Fruit fly (Drosophila melanogaster) whole organism, embryonic: ENCODE data around the gene LSm3.
A peak's percentile ranks its signal among the peaks of the same experiment; 100 is the strongest.

Experiments
- Asciz ChIP-seq: fragments of 200-800 bp; sonication (Bioruptor generic); optimal IDR thresholded peaks from 2 replicates; lab custom pipeline; 2017; ENCODE audit warnings: missing biosample characterization, mild to moderate bottlenecking, missing genetic modification characterization, missing genetic modification reagents
- Bgb ChIP-seq: fragments of 200-800 bp; sonication (Bioruptor generic); IDR thresholded peaks from 2 replicates; pipeline ENCODE4 v1.3.6; 2022; ENCODE audit warnings: missing biosample characterization, missing genetic modification characterization; ENCODE audit not compliant: partially characterized antibody
- Blimp-1 ChIP-seq: fragments of 200-800 bp; sonication (Bioruptor generic); optimal IDR thresholded peaks from 3 replicates; lab custom pipeline; 2018; ENCODE audit warnings: missing biosample characterization, missing genetic modification characterization, mild to moderate bottlenecking, moderate library complexity, missing genetic modification reagents
- CG10147 ChIP-seq: fragments of 200-800 bp; sonication (Bioruptor generic); optimal IDR thresholded peaks from 2 replicates; lab custom pipeline; 2019; ENCODE audit warnings: missing biosample characterization, mild to moderate bottlenecking, missing genetic modification characterization, moderate library complexity
- CG12299 ChIP-seq: fragments of 200-800 bp; sonication (Bioruptor generic); optimal IDR thresholded peaks from 2 replicates; lab custom pipeline; 2018; ENCODE audit warnings: missing biosample characterization, mild to moderate bottlenecking, missing genetic modification characterization
- CG14050 ChIP-seq: fragments of 200-800 bp; sonication (Bioruptor generic); IDR thresholded peaks from 3 replicates; pipeline ENCODE4 v1.3.6; 2022; ENCODE audit warnings: missing biosample characterization, missing genetic modification characterization
- CG1529 ChIP-seq: fragments of 200-800 bp; sonication (Bioruptor generic); optimal IDR thresholded peaks from 3 replicates; lab custom pipeline; 2018; ENCODE audit warnings: missing biosample characterization, missing genetic modification characterization
- CG1647 ChIP-seq: fragments of 200-800 bp; sonication (Bioruptor generic); optimal IDR thresholded peaks from 3 replicates; lab custom pipeline; 2016; ENCODE audit warnings: missing biosample characterization, missing genetic modification characterization
- CG17186 ChIP-seq: fragments of 200-800 bp; sonication (Bioruptor generic); optimal IDR thresholded peaks from 3 replicates; lab custom pipeline; 2017; ENCODE audit warnings: missing biosample characterization, missing genetic modification reagents, missing genetic modification characterization
- CG17612 ChIP-seq: fragments of 200-800 bp; sonication (Bioruptor generic); IDR thresholded peaks from 2 replicates; pipeline ENCODE4 v1.3.6; 2022; ENCODE audit warnings: missing biosample characterization, missing genetic modification characterization
- CG18476 ChIP-seq: fragments of 200-800 bp; sonication (Bioruptor generic); optimal IDR thresholded peaks from 2 replicates; lab custom pipeline; 2016; ENCODE audit warnings: missing biosample characterization, mild to moderate bottlenecking, missing genetic modification characterization
- CG2129 ChIP-seq: fragments of 200-800 bp; sonication (Bioruptor generic); IDR thresholded peaks from 2 replicates; pipeline ENCODE4 v1.3.6; 2022; ENCODE audit warnings: missing biosample characterization, missing genetic modification characterization; ENCODE audit not compliant: partially characterized antibody
- CG2889 ChIP-seq: fragments of 200-800 bp; sonication (Bioruptor generic); IDR thresholded peaks from 3 replicates; pipeline ENCODE4 v1.3.6; 2022; ENCODE audit warnings: missing biosample characterization, missing genetic modification characterization
- CG30431 ChIP-seq: fragments of 200-800 bp; sonication (Bioruptor generic); optimal IDR thresholded peaks from 2 replicates; lab custom pipeline; 2017; ENCODE audit warnings: missing biosample characterization, missing genetic modification characterization
- CG31224 ChIP-seq: fragments of 200-800 bp; sonication (Bioruptor generic); IDR thresholded peaks from 2 replicates; pipeline ENCODE4 v1.3.6; 2022; ENCODE audit warnings: missing biosample characterization, missing genetic modification characterization
- CG31441 ChIP-seq: fragments of 200-800 bp; sonication (Bioruptor generic); IDR thresholded peaks from 2 replicates; pipeline ENCODE4 v1.3.6; 2022; ENCODE audit warnings: missing biosample characterization, missing genetic modification characterization
- CG3281 ChIP-seq: fragments of 200-800 bp; sonication (Bioruptor generic); optimal IDR thresholded peaks from 3 replicates; lab custom pipeline; 2017; ENCODE audit warnings: missing biosample characterization, mild to moderate bottlenecking, missing genetic modification characterization
- CG3995 ChIP-seq: fragments of 200-800 bp; sonication (Bioruptor generic); optimal IDR thresholded peaks from 3 replicates; lab custom pipeline; 2016; ENCODE audit warnings: missing biosample characterization, missing genetic modification characterization
- CG4328 ChIP-seq: fragments of 200-800 bp; sonication (Bioruptor generic); optimal IDR thresholded peaks from 3 replicates; lab custom pipeline; 2017; ENCODE audit warnings: missing biosample characterization, missing genetic modification reagents, missing genetic modification characterization
- CG7556 ChIP-seq: fragments of 200-800 bp; sonication (Bioruptor generic); optimal IDR thresholded peaks from 2 replicates; lab custom pipeline; 2017; ENCODE audit warnings: missing biosample characterization, mild to moderate bottlenecking, missing genetic modification characterization
- CG7786 ChIP-seq: fragments of 200-800 bp; sonication (Bioruptor generic); optimal IDR thresholded peaks from 2 replicates; lab custom pipeline; 2016; ENCODE audit warnings: missing biosample characterization, missing genetic modification characterization
- CG8089 ChIP-seq: fragments of 200-800 bp; sonication (Bioruptor generic); optimal IDR thresholded peaks from 3 replicates; lab custom pipeline; 2016; ENCODE audit warnings: missing biosample characterization, missing genetic modification characterization
- CG8924 ChIP-seq: fragments of 200-800 bp; optimal IDR thresholded peaks from 3 replicates; lab custom pipeline; 2019; ENCODE audit warnings: missing biosample characterization, mild to moderate bottlenecking, missing genetic modification characterization, moderate library complexity
- CG8944 ChIP-seq: fragments of 200-800 bp; sonication (Bioruptor generic); optimal IDR thresholded peaks from 3 replicates; lab custom pipeline; 2016; ENCODE audit warnings: missing biosample characterization, missing genetic modification characterization
- CG9817 ChIP-seq: fragments of 200-800 bp; sonication (Bioruptor generic); optimal IDR thresholded peaks from 2 replicates; lab custom pipeline; 2018; ENCODE audit warnings: missing biosample characterization, mild to moderate bottlenecking, missing genetic modification characterization, moderate library complexity
- CrebB ChIP-seq: fragments of 200-800 bp; sonication (Bioruptor generic); optimal IDR thresholded peaks from 3 replicates; lab custom pipeline; 2018; ENCODE audit warnings: missing biosample characterization, mild to moderate bottlenecking, missing genetic modification characterization
- D19B ChIP-seq: fragments of 200-800 bp; sonication (Bioruptor generic); optimal IDR thresholded peaks from 2 replicates; lab custom pipeline; 2017; ENCODE audit warnings: missing biosample characterization, mild to moderate bottlenecking, missing genetic modification characterization
- Deaf1 ChIP-seq: fragments of 200-800 bp; optimal IDR thresholded peaks from 3 replicates; lab custom pipeline; 2019; ENCODE audit warnings: missing biosample characterization, mild to moderate bottlenecking, missing genetic modification characterization, moderate library complexity
- Mes4 ChIP-seq: fragments of 200-800 bp; sonication (Bioruptor generic); optimal IDR thresholded peaks from 2 replicates; lab custom pipeline; 2016; ENCODE audit warnings: missing biosample characterization, missing genetic modification characterization
- Nf-YA ChIP-seq: fragments of 200-800 bp; sonication (Bioruptor generic); IDR thresholded peaks from 2 replicates; pipeline ENCODE4 v1.3.6; 2022; ENCODE audit warnings: missing biosample characterization, missing genetic modification characterization
- Xrp1 ChIP-seq: fragments of 200-800 bp; sonication (Bioruptor generic); IDR thresholded peaks from 2 replicates; pipeline ENCODE4 v1.3.6; 2022; ENCODE audit warnings: missing biosample characterization, missing genetic modification characterization
- ato ChIP-seq: fragments of 200-800 bp; sonication (Bioruptor generic); IDR thresholded peaks from 2 replicates; pipeline ENCODE4 v1.3.6; 2022; ENCODE audit warnings: missing biosample characterization, missing genetic modification characterization; ENCODE audit not compliant: partially characterized antibody
- bbx ChIP-seq: fragments of 200-800 bp; sonication (Bioruptor generic); IDR thresholded peaks from 2 replicates; pipeline ENCODE4 v1.3.6; 2022; ENCODE audit warnings: missing biosample characterization, missing genetic modification characterization; ENCODE audit not compliant: partially characterized antibody
- bcd ChIP-seq: fragments of 200-800 bp; sonication (Bioruptor generic); optimal IDR thresholded peaks from 2 replicates; lab custom pipeline; 2017; ENCODE audit warnings: missing biosample characterization, mild to moderate bottlenecking, missing genetic modification characterization
- cato ChIP-seq: fragments of 200-800 bp; sonication (Bioruptor generic); optimal IDR thresholded peaks from 2 replicates; lab custom pipeline; 2016; ENCODE audit warnings: missing biosample characterization, missing genetic modification characterization, borderline replicate concordance
- caup ChIP-seq: fragments of 200-800 bp; sonication (Bioruptor generic); optimal IDR thresholded peaks from 3 replicates; lab custom pipeline; 2017; ENCODE audit warnings: missing biosample characterization, mild to moderate bottlenecking, missing genetic modification characterization, moderate library complexity; ENCODE audit not compliant: severe bottlenecking
- dan ChIP-seq: fragments of 200-800 bp; sonication (Bioruptor generic); IDR thresholded peaks from 2 replicates; pipeline ENCODE4 v1.3.6; 2022; ENCODE audit warnings: missing biosample characterization, missing genetic modification characterization
- danr ChIP-seq: fragments of 200-800 bp; sonication (Bioruptor generic); IDR thresholded peaks from 2 replicates; pipeline ENCODE4 v1.3.6; 2022; ENCODE audit warnings: missing biosample characterization, missing genetic modification characterization
- dm ChIP-seq: fragments of 200-800 bp; sonication (Bioruptor generic); optimal IDR thresholded peaks from 3 replicates; lab custom pipeline; 2016; ENCODE audit warnings: missing biosample characterization, missing genetic modification characterization
- ems ChIP-seq: fragments of 200-800 bp; sonication (Bioruptor generic); optimal IDR thresholded peaks from 3 replicates; lab custom pipeline; 2016; ENCODE audit warnings: missing biosample characterization, missing genetic modification characterization
- grau ChIP-seq: fragments of 200-800 bp; optimal IDR thresholded peaks from 3 replicates; lab custom pipeline; 2019; ENCODE audit warnings: missing biosample characterization, mild to moderate bottlenecking, missing genetic modification characterization, moderate library complexity
- insv ChIP-seq, 2 experiments: fragments of 200-800 bp; sonication (Bioruptor generic); optimal IDR thresholded peaks; 3 replicates each; lab custom pipeline; 2016 to 2018; ENCODE audit warnings: missing biosample characterization in 2 of 2, missing genetic modification characterization in 2 of 2
- pfk ChIP-seq: fragments of 200-800 bp; sonication (Bioruptor generic); optimal IDR thresholded peaks from 2 replicates; lab custom pipeline; 2018; ENCODE audit warnings: missing biosample characterization, mild to moderate bottlenecking, missing genetic modification characterization, moderate library complexity
- pum ChIP-seq: fragments of 200-800 bp; sonication (Bioruptor generic); optimal IDR thresholded peaks from 2 replicates; lab custom pipeline; 2016; ENCODE audit warnings: missing biosample characterization, missing genetic modification characterization
- sisA ChIP-seq: fragments of 200-800 bp; sonication (Bioruptor generic); IDR thresholded peaks from 2 replicates; pipeline ENCODE4 v1.3.6; 2022; ENCODE audit warnings: missing biosample characterization, missing genetic modification characterization
- slou ChIP-seq: fragments of 200-800 bp; sonication (Bioruptor generic); optimal IDR thresholded peaks from 3 replicates; lab custom pipeline; 2016; ENCODE audit warnings: missing biosample characterization, missing genetic modification characterization
- slp2 ChIP-seq: fragments of 200-800 bp; sonication (Bioruptor generic); optimal IDR thresholded peaks from 2 replicates; lab custom pipeline; 2016; ENCODE audit warnings: missing biosample characterization, missing genetic modification characterization
- vnd ChIP-seq: fragments of 200-800 bp; sonication (Bioruptor generic); IDR thresholded peaks from 3 replicates; pipeline ENCODE4 v1.3.6; 2022; ENCODE audit warnings: missing biosample characterization, missing genetic modification characterization; ENCODE audit not compliant: partially characterized antibody
- wek ChIP-seq: fragments of 200-800 bp; sonication (Bioruptor generic); optimal IDR thresholded peaks from 3 replicates; lab custom pipeline; 2018; ENCODE audit warnings: missing biosample characterization, mild to moderate bottlenecking, missing genetic modification characterization, moderate library complexity
- yki ChIP-seq: fragments of >200 bp; optimal IDR thresholded peaks from 3 replicates; lab custom pipeline; 2018
- zfh1 ChIP-seq: fragments of 200-800 bp; sonication (Bioruptor generic); IDR thresholded peaks from 3 replicates; pipeline ENCODE4 v1.3.6; 2022; ENCODE audit warnings: missing biosample characterization, missing genetic modification characterization

LSm3 gene

dm6 chr3R:23986479-23986930 is 9.6 kb upstream of the LSm3 start, which contains the start of the genes CG13603 and CG5902 (continued):
- TF ChIP-seq CG3281 (no peak), CG3995 (GFP tag; lab: Kevin White, UChicago) (no peak), CG31224 (GFP tag; lab: Robert Waterston, UW) (no peak), Asciz (GFP tag; lab: Kevin White, UChicago) (no peak), pfk (GFP tag; lab: Kevin White, UChicago) (no peak), CG8924 (tag; lab: Kevin White, UChicago) (no peak), slou (no peak), Deaf1 (tag; lab: Kevin White, UChicago) (no peak), wek (GFP tag; lab: Kevin White, UChicago) (no peak), cato (GFP tag; lab: Kevin White, UChicago) (no peak), CG4328 (GFP tag; lab: Kevin White, UChicago) (no peak), CG2889 (GFP tag; lab: Robert Waterston, UW) (no peak), yki (lab: Kevin White, UChicago) (no peak), Mes4 (GFP tag; lab: Kevin White, UChicago) (peak; percentile 3), CG1647 (GFP tag; lab: Kevin White, UChicago) (no peak), CG18476 (GFP tag; lab: Kevin White, UChicago) (no peak), Blimp-1 (no peak), CG17186 (GFP tag; lab: Kevin White, UChicago) (peak; percentile 96), bcd (GFP tag; lab: Kevin White, UChicago) (no peak), zfh1 (GFP tag; lab: Robert Waterston, UW) (no peak; the same call in 2 of the 3 replicates), CG7786 (GFP tag; lab: Kevin White, UChicago) (peak; percentile 48), ems (peak; percentile 41), insv (GFP tag; optimal IDR thresholded peaks at IDR 0.05; lab: Kevin White, UChicago) (no peak), dm (peak; percentile 66), bbx (GFP tag; lab: Robert Waterston, UW) (peak; percentile 88), CrebB (tag; lab: Kevin White, UChicago) (peak; percentile 5), CG12299 (tag; lab: Kevin White, UChicago) (peak; percentile 50), pum (GFP tag; lab: Kevin White, UChicago) (peak; percentile 51), CG2129 (GFP tag; lab: Robert Waterston, UW) (peak; percentile 52; the same call in 1 of the 2 replicates), Bgb (GFP tag; lab: Robert Waterston, UW) (peak; percentile 90), vnd (GFP tag; lab: Robert Waterston, UW) (peak; percentile 72), sisA (GFP tag; lab: Robert Waterston, UW) (no peak), CG9817 (tag; lab: Kevin White, UChicago) (no peak), Nf-YA (GFP tag; lab: Robert Waterston, UW) (no peak), CG31441 (no peak; the same call in 1 of the 2 replicates), danr (no peak), CG8944 (peak; percentile 70), CG17612 (GFP tag; lab: Robert Waterston, UW) (no peak), Xrp1 (GFP tag; lab: Robert Waterston, UW) (peak; percentile 28; the same call in 1 of the 2 replicates), D19B (GFP tag; lab: Kevin White, UChicago) (no peak), CG7556 (GFP tag; lab: Kevin White, UChicago) (no peak), grau (tag; lab: Kevin White, UChicago) (no peak), dan (no peak), CG14050 (GFP tag; lab: Robert Waterston, UW) (no peak), CG1529 (GFP tag; lab: Kevin White, UChicago) (no peak), CG8089 (GFP tag; lab: Kevin White, UChicago) (peak; percentile 0), caup (no peak), CG10147 (no peak), CG30431 (GFP tag; lab: Kevin White, UChicago) (no peak), slp2 (no peak), ato (GFP tag; lab: Robert Waterston, UW) (0 out of 2 replicates have a peak, but pooled peaks have one; percentile 47)
